Fruit fly (Drosophila melanogaster): Measurements from ENCODE around the gene CG12236.

CG12236 gene

DNA sequence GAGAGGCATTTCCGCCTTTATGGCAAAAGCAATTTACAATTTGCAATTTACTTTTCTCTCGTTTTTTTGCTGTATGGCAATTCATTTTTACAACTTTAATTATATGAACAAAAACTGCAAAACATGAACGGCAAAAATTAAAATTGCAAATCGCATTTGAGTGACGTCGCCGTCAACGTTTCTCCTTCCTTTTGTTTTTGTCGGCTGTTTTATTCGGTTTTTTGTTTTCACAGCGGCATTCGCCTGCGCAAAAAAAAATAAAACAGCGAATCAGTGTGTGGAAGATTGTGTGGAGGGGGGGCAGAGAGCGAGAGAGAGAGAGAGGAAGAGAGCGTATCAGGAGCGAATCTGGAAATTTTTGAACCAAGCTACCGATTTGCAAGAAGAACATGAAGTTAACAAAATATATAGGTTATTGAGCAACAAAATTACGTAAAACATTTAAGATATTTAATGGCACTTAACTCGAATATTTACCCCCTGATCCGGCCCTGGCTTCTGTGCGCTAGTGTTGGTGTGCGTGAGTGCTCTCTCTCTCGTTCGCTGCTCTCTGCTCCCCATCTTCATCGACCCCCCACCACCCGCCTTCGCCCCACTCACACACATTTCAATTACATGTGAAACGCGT, 10.7 kb downstream of the CG12236 start (continued):
- TF ChIP-seq CG14860 (GFP tag; IDR thresholded peaks at IDR 0.05; ENCODE audit: partially characterized antibody) (peak; percentile 84), cwo (GFP tag; optimal IDR thresholded peaks at IDR 0.05) (peak; percentile 99), Hr78 (GFP tag; optimal IDR thresholded peaks at IDR 0.05) (peak in 1 of 2 experiments; percentile 90), Tbp (GFP tag; optimal IDR thresholded peaks at IDR 0.05) (no peak), pfk (GFP tag; optimal IDR thresholded peaks at IDR 0.05) (peak; percentile 49), pb (GFP tag; optimal IDR thresholded peaks at IDR 0.05) (peak; percentile 98), gem (tag; optimal IDR thresholded peaks at IDR 0.05) (peak; percentile 99), dpn (GFP tag; optimal IDR thresholded peaks at IDR 0.05) (peak; percentile 99), CG42726 (GFP tag; IDR thresholded peaks at IDR 0.05; ENCODE audit: partially characterized antibody) (peak; percentile 90), Xbp1 (GFP tag; optimal IDR thresholded peaks at IDR 0.05) (peak; percentile 99), CG2199 (GFP tag; IDR thresholded peaks at IDR 0.05) (peak; percentile 99), gt (GFP tag; IDR thresholded peaks at IDR 0.05) (peak; percentile 98), CG1832 (GFP tag; optimal IDR thresholded peaks at IDR 0.05) (no peak), Gug (GFP tag; IDR thresholded peaks at IDR 0.05) (peak; percentile 99), cg (GFP tag; optimal IDR thresholded peaks at IDR 0.05) (peak; percentile 94), CG3838 (GFP tag; optimal IDR thresholded peaks at IDR 0.05) (peak; percentile 95), CG12391 (tag; optimal IDR thresholded peaks at IDR 0.05) (peak; percentile 98), ewg (GFP tag; optimal IDR thresholded peaks at IDR 0.05) (peak; percentile 98), Chrac-16 (GFP tag; optimal IDR thresholded peaks at IDR 0.05) (peak; percentile 99), CkIIα-i1 (GFP tag; IDR thresholded peaks at IDR 0.05) (peak; percentile 97), sd (tag; optimal IDR thresholded peaks at IDR 0.05) (peak; percentile 96), kni (GFP tag; optimal IDR thresholded peaks at IDR 0.05) (peak; percentile 78), CG4328 (GFP tag; optimal IDR thresholded peaks at IDR 0.05) (peak; percentile 95), ab (GFP tag; optimal IDR thresholded peaks at IDR 0.05) (peak; percentile 99), ap (GFP tag; IDR thresholded peaks at IDR 0.05) (peak; percentile 99), CG1792 (GFP tag; optimal IDR thresholded peaks at IDR 0.05) (peak; percentile 98), CG2116 (GFP tag; optimal IDR thresholded peaks at IDR 0.05) (peak; percentile 84), jigr1 (GFP tag; IDR thresholded peaks at IDR 0.05) (peak; percentile 98), CG30020 (tag; optimal IDR thresholded peaks at IDR 0.05) (peak; percentile 82), dan (GFP tag; IDR thresholded peaks at IDR 0.05) (peak; percentile 98), gsb-n (tag; optimal IDR thresholded peaks at IDR 0.05) (peak; percentile 97), Drgx (GFP tag; IDR thresholded peaks at IDR 0.05) (peak; percentile 99), gfzf (GFP tag; optimal IDR thresholded peaks at IDR 0.05) (peak; percentile 30), lab (GFP tag; optimal IDR thresholded peaks at IDR 0.05) (peak; percentile 100), CG32767 (GFP tag; IDR thresholded peaks at IDR 0.05) (peak; percentile 98), CG14441 (GFP tag; IDR thresholded peaks at IDR 0.05) (peak; percentile 100), eve (GFP tag; optimal IDR thresholded peaks at IDR 0.05) (peak in 1 of 2 experiments; percentile 95)

- TF ChIP-seq CG12236 (GFP tag; optimal IDR thresholded peaks at IDR 0.05): no peak
- TF ChIP-seq Eip74EF (GFP tag; optimal IDR thresholded peaks at IDR 0.05): no peak
- TF ChIP-seq Bteb2 (GFP tag; optimal IDR thresholded peaks at IDR 0.05): no peak
- no peak for TF ChIP-seq Camta (GFP tag; optimal IDR thresholded peaks at IDR 0.05)
- no peak for TF ChIP-seq CG6854 (GFP tag; optimal IDR thresholded peaks at IDR 0.05)
- TF ChIP-seq Optix (GFP tag; IDR thresholded peaks at IDR 0.05): no peak
- peak; percentile 31 for TF ChIP-seq sens (GFP tag)
- TF ChIP-seq HLH4C (GFP tag; IDR thresholded peaks at IDR 0.05; ENCODE audit: partially characterized antibody): 0 out of 3 replicates have a peak, but pooled peaks have one; percentile 25
- TF ChIP-seq Drgx (GFP tag; IDR thresholded peaks at IDR 0.05): 0 out of 2 replicates have a peak, but pooled peaks have one; percentile 6
- no peak for TF ChIP-seq Scr (GFP tag; IDR thresholded peaks at IDR 0.05; ENCODE audit: partially characterized antibody)
- TF ChIP-seq CG17829 (tag; optimal IDR thresholded peaks at IDR 0.05): no peak
- no peak for TF ChIP-seq wek (GFP tag; optimal IDR thresholded peaks at IDR 0.05)
- TF ChIP-seq CG9215 (GFP tag; IDR thresholded peaks at IDR 0.05): no peak
- no peak for TF ChIP-seq pros (GFP tag; optimal IDR thresholded peaks at IDR 0.05)
- TF ChIP-seq CG10959 (GFP tag; IDR thresholded peaks at IDR 0.05): no peak
These were observed 13.0 kb downstream of the CG12236 start for dm6 chrX:5920932-5921331.

All from whole organism, embryonic.